Fruit fly (Drosophila melanogaster): ENCODE results near the gene Ubi-p5E.

Gene Ubi-p5E

dm6 chrX:6291083-6291699 is 11.7 kb upstream of the Ubi-p5E start, which contains the start of the genes Rpt4 and mldr:
Rpt4 (minus strand) TSS chrX:6291245.
mldr (plus strand) TSS chrX:6291303.
- TF ChIP-seq toe (GFP tag; optimal IDR thresholded peaks at IDR 0.05) (no peak), CG11617 (GFP tag; optimal IDR thresholded peaks at IDR 0.05) (no peak), kay (GFP tag; ENCODE audit: borderline replicate concordance) (no peak), pad (GFP tag; optimal IDR thresholded peaks at IDR 0.05) (no peak), Clk (GFP tag; optimal IDR thresholded peaks at IDR 0.05) (no peak), bab1 (GFP tag; optimal IDR thresholded peaks at IDR 0.05) (peak; percentile 58), cnc (optimal IDR thresholded peaks at IDR 0.05) (peak in 1 of 2 experiments; percentile 71), tj (GFP tag; optimal IDR thresholded peaks at IDR 0.05) (peak; percentile 63), CG5204 (GFP tag; optimal IDR thresholded peaks at IDR 0.05) (no peak), CG1620 (GFP tag; optimal IDR thresholded peaks at IDR 0.05) (peak; percentile 26), cic (GFP tag; optimal IDR thresholded peaks at IDR 0.05) (no peak), Crg-1 (GFP tag; optimal IDR thresholded peaks at IDR 0.05) (no peak), Mnt (GFP tag; optimal IDR thresholded peaks at IDR 0.05) (peak; percentile 23), CG7045 (GFP tag; optimal IDR thresholded peaks at IDR 0.05) (no peak), CG33017 (tag; optimal IDR thresholded peaks at IDR 0.05) (no peak), ovo (GFP tag; optimal IDR thresholded peaks at IDR 0.05) (no peak), CG12768 (GFP tag; optimal IDR thresholded peaks at IDR 0.05) (no peak), CG7101 (tag; optimal IDR thresholded peaks at IDR 0.05) (no peak), CG14711 (tag; optimal IDR thresholded peaks at IDR 0.05) (no peak), Hr96 (GFP tag; optimal IDR thresholded peaks at IDR 0.05) (no peak)

DNA sequence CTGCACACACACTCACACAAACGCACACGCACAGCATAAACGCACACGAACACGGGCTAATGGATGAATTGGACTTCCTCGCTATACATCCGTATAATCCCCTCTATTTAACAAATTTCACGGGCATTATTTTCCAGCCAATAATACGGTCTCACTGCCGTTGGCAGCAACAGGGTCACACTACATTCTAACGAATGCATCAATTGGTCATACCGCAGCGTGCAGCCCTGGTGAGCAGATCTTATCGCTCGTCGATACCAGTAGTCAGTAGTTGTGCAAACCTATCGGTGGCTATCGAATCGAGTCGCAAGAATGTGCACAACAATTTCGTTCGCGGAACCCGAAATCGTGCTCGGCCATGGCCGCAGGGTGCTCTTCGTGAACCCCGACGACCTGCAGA is 8.4 kb upstream of the Ubi-p5E start, which contains the start of the genes Top3beta and wuho:
Gene Top3beta (minus strand): TSS at position 149 of the 400 bp plus-strand sequence.
Gene wuho (plus strand): TSS at position 259 of the 400 bp plus-strand sequence.
- TF ChIP-seq CG5204 (GFP tag; optimal IDR thresholded peaks at IDR 0.05) (no peak), kay (GFP tag; ENCODE audit: borderline replicate concordance) (no peak), toe (GFP tag; optimal IDR thresholded peaks at IDR 0.05) (no peak), CG12768 (GFP tag; optimal IDR thresholded peaks at IDR 0.05) (no peak), Mnt (GFP tag; optimal IDR thresholded peaks at IDR 0.05) (peak; percentile 96), pad (GFP tag; optimal IDR thresholded peaks at IDR 0.05) (peak; percentile 72), CG7045 (GFP tag; optimal IDR thresholded peaks at IDR 0.05) (no peak), cic (GFP tag; optimal IDR thresholded peaks at IDR 0.05) (peak; percentile 65), ovo (GFP tag; optimal IDR thresholded peaks at IDR 0.05) (peak; percentile 57), Hr96 (GFP tag; optimal IDR thresholded peaks at IDR 0.05) (no peak), Clk (GFP tag; optimal IDR thresholded peaks at IDR 0.05) (no peak), cnc (optimal IDR thresholded peaks at IDR 0.05) (no peak), CG14711 (tag; optimal IDR thresholded peaks at IDR 0.05) (peak; percentile 44), CG33017 (tag; optimal IDR thresholded peaks at IDR 0.05) (peak; percentile 20), Crg-1 (GFP tag; optimal IDR thresholded peaks at IDR 0.05) (peak; percentile 47), tj (GFP tag; optimal IDR thresholded peaks at IDR 0.05) (peak; percentile 31), bab1 (GFP tag; optimal IDR thresholded peaks at IDR 0.05) (peak; percentile 83), CG11617 (GFP tag; optimal IDR thresholded peaks at IDR 0.05) (peak; percentile 37), CG7101 (tag; optimal IDR thresholded peaks at IDR 0.05) (peak; percentile 68), CG1620 (GFP tag; optimal IDR thresholded peaks at IDR 0.05) (peak; percentile 51)

DNA sequence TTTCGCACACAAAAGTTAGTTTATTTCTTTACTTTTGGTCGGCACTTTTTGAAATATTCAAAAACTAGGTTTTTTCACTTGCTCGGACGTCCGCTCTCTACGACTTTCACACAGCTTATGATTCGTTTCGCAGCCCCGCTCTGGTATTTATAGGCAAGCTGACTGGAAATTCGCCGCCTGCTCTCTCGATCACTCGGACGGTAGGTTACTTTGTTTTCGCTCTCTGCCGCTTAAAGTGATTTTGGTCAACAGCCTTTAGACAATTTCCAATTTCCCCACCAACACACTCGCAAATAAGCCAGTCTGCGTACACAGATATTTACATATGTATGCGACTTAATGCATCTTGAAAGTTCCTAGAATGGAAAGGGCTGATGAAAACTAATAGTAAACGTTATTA is 4.0 kb upstream of the Ubi-p5E start, which contains the start of gene CG11700:
Gene CG11700 (minus strand): TSS at position 106 of the 400 bp plus-strand sequence.
- TF ChIP-seq CG14711 (tag; optimal IDR thresholded peaks at IDR 0.05) (no peak), bab1 (GFP tag; optimal IDR thresholded peaks at IDR 0.05) (peak; percentile 24), CG33017 (tag; optimal IDR thresholded peaks at IDR 0.05) (no peak), cic (GFP tag; optimal IDR thresholded peaks at IDR 0.05) (no peak), tj (GFP tag; optimal IDR thresholded peaks at IDR 0.05) (peak; percentile 11)

dm6 chrX:6278879-6279628 is 393 bp downstream of the Ubi-p5E start:
- TF ChIP-seq cic (GFP tag; optimal IDR thresholded peaks at IDR 0.05) (peak; percentile 32), CG33017 (tag; optimal IDR thresholded peaks at IDR 0.05) (peak; percentile 34), Hr96 (GFP tag; optimal IDR thresholded peaks at IDR 0.05) (peak; percentile 42), toe (GFP tag; optimal IDR thresholded peaks at IDR 0.05) (no peak), CG7045 (GFP tag; optimal IDR thresholded peaks at IDR 0.05) (no peak), tj (GFP tag; optimal IDR thresholded peaks at IDR 0.05) (peak; percentile 41), CG1620 (GFP tag; optimal IDR thresholded peaks at IDR 0.05) (peak; percentile 49), CG5204 (GFP tag; optimal IDR thresholded peaks at IDR 0.05) (no peak), CG14711 (tag; optimal IDR thresholded peaks at IDR 0.05) (no peak), CG12768 (GFP tag; optimal IDR thresholded peaks at IDR 0.05) (peak; percentile 0), pad (GFP tag; optimal IDR thresholded peaks at IDR 0.05) (peak; percentile 65), Crg-1 (GFP tag; optimal IDR thresholded peaks at IDR 0.05) (peak; percentile 20), kay (GFP tag; ENCODE audit: borderline replicate concordance) (no peak), CG11617 (GFP tag; optimal IDR thresholded peaks at IDR 0.05) (peak; percentile 38), bab1 (GFP tag; optimal IDR thresholded peaks at IDR 0.05) (peak; percentile 55), ovo (GFP tag; optimal IDR thresholded peaks at IDR 0.05) (peak; percentile 56), CG7101 (tag; optimal IDR thresholded peaks at IDR 0.05) (peak; percentile 67), Clk (GFP tag; optimal IDR thresholded peaks at IDR 0.05) (no peak), cnc (optimal IDR thresholded peaks at IDR 0.05) (no peak), Mnt (GFP tag; optimal IDR thresholded peaks at IDR 0.05) (peak; percentile 66)

DNA sequence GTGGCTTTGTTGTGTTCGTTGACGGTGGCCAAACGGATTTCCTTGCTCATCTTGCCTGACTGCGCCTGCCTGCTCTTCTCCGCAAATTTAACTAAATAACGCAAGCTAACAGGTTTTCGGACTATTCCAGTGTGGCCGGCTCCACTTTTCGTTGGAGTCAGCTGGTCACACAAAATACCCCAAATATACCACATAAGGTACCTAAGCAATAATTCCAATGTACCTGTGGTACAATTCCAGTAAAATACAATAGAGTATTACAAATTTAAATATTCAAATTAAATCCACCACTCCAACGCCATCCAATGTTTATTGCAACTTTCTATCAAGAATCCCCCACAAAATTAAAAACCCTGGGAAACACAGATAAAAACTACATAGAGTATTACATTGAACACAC is 2.9 kb downstream of the Ubi-p5E start, which contains the start of gene CG3566:
Gene CG3566 (minus strand): TSS at position 135 of the 400 bp plus-strand sequence.
- TF ChIP-seq toe (GFP tag; optimal IDR thresholded peaks at IDR 0.05) (no peak), CG11617 (GFP tag; optimal IDR thresholded peaks at IDR 0.05) (no peak), CG14711 (tag; optimal IDR thresholded peaks at IDR 0.05) (peak; percentile 3), CG7045 (GFP tag; optimal IDR thresholded peaks at IDR 0.05) (no peak), pad (GFP tag; optimal IDR thresholded peaks at IDR 0.05) (no peak), kay (GFP tag; ENCODE audit: borderline replicate concordance) (peak; percentile 55), cnc (optimal IDR thresholded peaks at IDR 0.05) (no peak), Clk (GFP tag; optimal IDR thresholded peaks at IDR 0.05) (no peak), tj (GFP tag; optimal IDR thresholded peaks at IDR 0.05) (peak; percentile 17), CG1620 (GFP tag; optimal IDR thresholded peaks at IDR 0.05) (no peak), Mnt (GFP tag; optimal IDR thresholded peaks at IDR 0.05) (peak; percentile 48), bab1 (GFP tag; optimal IDR thresholded peaks at IDR 0.05) (peak; percentile 47), Crg-1 (GFP tag; optimal IDR thresholded peaks at IDR 0.05) (no peak), CG12768 (GFP tag; optimal IDR thresholded peaks at IDR 0.05) (no peak), CG5204 (GFP tag; optimal IDR thresholded peaks at IDR 0.05) (no peak), ovo (GFP tag; optimal IDR thresholded peaks at IDR 0.05) (peak; percentile 11), Hr96 (GFP tag; optimal IDR thresholded peaks at IDR 0.05) (no peak)

Data from whole organism, adult.